Worm (Caenorhabditis elegans) whole organism, late embryonic: ENCODE measurements around the gene cpr-1.

Source experiments
- C08G9.2 ChIP-seq: sonication (generic microtip); optimal IDR thresholded peaks from 2 replicates; lab custom pipeline; 2016; ENCODE audit warnings: mild to moderate bottlenecking, missing genetic modification characterization, moderate library complexity, missing compliant biosample characterization
- ceh-31 ChIP-seq: sonication (generic microtip); optimal IDR thresholded peaks from 2 replicates; lab custom pipeline; 2016; ENCODE audit warnings: missing genetic modification characterization, missing compliant biosample characterization
- ceh-9 ChIP-seq: sonication (generic microtip); optimal IDR thresholded peaks from 2 replicates; lab custom pipeline; 2016; ENCODE audit warnings: mild to moderate bottlenecking, missing genetic modification characterization, inconsistent platforms, missing compliant biosample characterization
- hlh-30 ChIP-seq: sonication (generic microtip); optimal IDR thresholded peaks from 2 replicates; lab custom pipeline; 2017; ENCODE audit warnings: antibody characterized with exemption, missing genetic modification characterization, missing compliant biosample characterization; ENCODE audit not compliant: insufficient read depth
- lim-6 ChIP-seq: sonication (generic microtip); optimal IDR thresholded peaks from 2 replicates; lab custom pipeline; 2016; ENCODE audit warnings: missing genetic modification characterization, missing compliant biosample characterization
- npax-4 ChIP-seq: sonication (generic microtip); optimal IDR thresholded peaks from 2 replicates; lab custom pipeline; 2016; ENCODE audit warnings: missing genetic modification characterization, missing compliant biosample characterization
- pqm-1 ChIP-seq: sonication (generic microtip); optimal IDR thresholded peaks from 2 replicates; lab custom pipeline; 2016; ENCODE audit warnings: missing genetic modification characterization, missing compliant biosample characterization
- sox-4 ChIP-seq: sonication (generic microtip); optimal IDR thresholded peaks from 2 replicates; lab custom pipeline; 2017; ENCODE audit warnings: mild to moderate bottlenecking, missing genetic modification characterization, inconsistent platforms, missing compliant biosample characterization
- tbx-2 ChIP-seq: sonication (generic microtip); optimal IDR thresholded peaks from 2 replicates; lab custom pipeline; 2016; ENCODE audit warnings: missing genetic modification characterization, missing compliant biosample characterization
- tbx-7 ChIP-seq: sonication (generic microtip); optimal IDR thresholded peaks from 2 replicates; lab custom pipeline; 2016; ENCODE audit warnings: missing genotype, missing genetic modification characterization, missing compliant biosample characterization

ce11 chrV:11927346-11927745 lies 48.0 kb upstream of the cpr-1 start, which contains the start of gene osm-6:
- TF ChIP-seq tbx-2 = no peak
- TF ChIP-seq sox-4 (tag; lab: Kevin White, UChicago) = no peak
- TF ChIP-seq C08G9.2 (tag; lab: Kevin White, UChicago) = no peak
- TF ChIP-seq pqm-1 (tag; lab: Kevin White, UChicago) = no peak
- TF ChIP-seq ceh-9 (tag; lab: Kevin White, UChicago) = no peak
- TF ChIP-seq hlh-30 (tag; lab: Kevin White, UChicago) = no peak
- no peak for TF ChIP-seq ceh-31
- no peak for TF ChIP-seq lim-6 (tag; lab: Kevin White, UChicago)
- no peak for TF ChIP-seq npax-4 (tag; lab: Kevin White, UChicago)
- no peak for TF ChIP-seq tbx-7 (tag; lab: Kevin White, UChicago)
